Worm (Caenorhabditis elegans) whole organism, L3 larva: ENCODE measurements around the gene F49E12.10.

Experiments
- aly-2 ChIP-seq: fragments of 150-350 bp; optimal IDR thresholded peaks from 2 replicates; lab custom pipeline; 2014; ENCODE audit warnings: missing biosample characterization, missing genetic modification characterization
- ceh-28 ChIP-seq: fragments of 150-350 bp; optimal IDR thresholded peaks from 2 replicates; lab custom pipeline; 2014; ENCODE audit warnings: missing biosample characterization, missing genetic modification reagents, missing genetic modification characterization
- jun-1 ChIP-seq: fragments of 150-350 bp; optimal IDR thresholded peaks from 2 replicates; lab custom pipeline; 2014; ENCODE audit warnings: missing biosample characterization, missing genetic modification reagents, missing genetic modification characterization
- lsy-12 ChIP-seq: sonication (generic microtip); optimal IDR thresholded peaks from 2 replicates; lab custom pipeline; 2016; ENCODE audit warnings: mild to moderate bottlenecking, missing genetic modification characterization, missing compliant biosample characterization
- nfya-1 ChIP-seq: sonication (generic microtip); optimal IDR thresholded peaks from 2 replicates; lab custom pipeline; 2017; ENCODE audit warnings: missing genetic modification characterization, mild to moderate bottlenecking, missing compliant biosample characterization, antibody characterized with exemption, moderate library complexity; ENCODE audit not compliant: insufficient read depth
- nhr-23 ChIP-seq: fragments of 150-350 bp; optimal IDR thresholded peaks from 2 replicates; lab custom pipeline; 2014; ENCODE audit warnings: missing biosample characterization, missing genetic modification reagents, missing genetic modification characterization
- pha-4 ChIP-seq: fragments of 150-350 bp; optimal IDR thresholded peaks from 2 replicates; lab custom pipeline; 2014; ENCODE audit warnings: missing biosample characterization, missing genetic modification reagents, missing genetic modification characterization
- snpc-4 ChIP-seq: fragments of 150-350 bp; optimal IDR thresholded peaks from 2 replicates; lab custom pipeline; 2014; ENCODE audit warnings: missing biosample characterization, missing genetic modification characterization
- ztf-4 ChIP-seq: fragments of 150-350 bp; optimal IDR thresholded peaks from 2 replicates; lab custom pipeline; 2014; ENCODE audit warnings: missing biosample characterization, missing genetic modification characterization

- TF ChIP-seq lsy-12 (tag; lab: Kevin White, UChicago): no peak
- TF ChIP-seq snpc-4: no peak
- TF ChIP-seq nhr-23: no peak
- TF ChIP-seq jun-1: no peak
- no peak for TF ChIP-seq aly-2 (tag; lab: Kevin White, UChicago)
- no peak for TF ChIP-seq ztf-4 (tag; lab: Kevin White, UChicago)
- TF ChIP-seq pha-4 (tag; lab: Kevin White, UChicago): no peak
- no peak for TF ChIP-seq nfya-1 (tag; lab: Kevin White, UChicago)
- TF ChIP-seq ceh-28 (tag; lab: Kevin White, UChicago): no peak
Observed at ce11 chrII:8437035-8437434, 46.2 kb downstream of the F49E12.10 start, which contains the start of gene acp-3.
